Worm (Caenorhabditis elegans) whole organism, young adult: ENCODE data around the gene srbc-83.

ENCODE experiments used
- C17E4.6 ChIP-seq: fragments of 200-800 bp; sonication (Bioruptor generic); IDR thresholded peaks from 2 replicates; pipeline ENCODE4 v1.3.6; 2022; ENCODE audit warnings: missing genetic modification reagents, missing genetic modification characterization, missing compliant biosample characterization
- ZK185.1 ChIP-seq: sonication (generic microtip); optimal IDR thresholded peaks from 2 replicates; lab custom pipeline; 2016; ENCODE audit warnings: mild to moderate bottlenecking, missing genetic modification characterization, missing compliant biosample characterization; ENCODE audit not compliant: poor library complexity, severe bottlenecking
- him-1 ChIP-seq: sonication (generic microtip); optimal IDR thresholded peaks from 2 replicates; lab custom pipeline; 2016; ENCODE audit warnings: missing genotype, missing genetic modification reagents, missing genetic modification characterization, missing compliant biosample characterization

- TF ChIP-seq ZK185.1 (tag; lab: Kevin White, UChicago) = no peak
- no peak for TF ChIP-seq C17E4.6 (GFP tag; lab: Robert Waterston, UW)
- TF ChIP-seq him-1 = no peak
These were observed at the start of gene srbc-83 for ce11 chrV:16297070-16297469.
